Worm (Caenorhabditis elegans): ENCODE data around the gene C31C9.6.

C31C9.6 gene

DNA sequence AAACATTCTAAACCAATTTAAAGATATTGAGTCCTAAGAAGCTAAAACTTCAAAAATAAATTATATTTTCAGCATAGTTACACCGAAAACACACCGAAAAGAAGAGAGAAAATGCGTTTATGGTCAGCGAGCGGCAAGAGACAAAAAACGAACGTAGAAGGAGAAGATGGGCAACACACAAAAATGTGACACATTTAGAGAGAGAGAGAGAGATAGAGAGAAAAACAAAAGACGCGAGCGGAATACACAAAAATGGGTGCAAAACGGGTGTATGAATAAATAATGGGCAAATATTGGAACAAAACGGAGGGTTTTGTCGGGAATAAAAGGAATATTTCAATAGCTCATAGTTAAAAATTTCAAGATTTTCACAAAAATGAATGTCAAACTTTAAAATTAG is 21.7 kb downstream of the C31C9.6 start:
- TF ChIP-seq F13H6.1 (tag; optimal IDR thresholded peaks at IDR 0.05) (peak; percentile 39), nhr-6 (tag; optimal IDR thresholded peaks at IDR 0.05) (no peak), unc-39 (tag; optimal IDR thresholded peaks at IDR 0.05) (no peak), nhr-10 (tag; optimal IDR thresholded peaks at IDR 0.05) (no peak), ama-1 (optimal IDR thresholded peaks at IDR 0.05) (no peak), elt-1 (tag; optimal IDR thresholded peaks at IDR 0.05) (no peak), nhr-12 (tag; optimal IDR thresholded peaks at IDR 0.05) (no peak), fos-1 (tag; optimal IDR thresholded peaks at IDR 0.05) (peak; percentile 45), crh-2 (tag; optimal IDR thresholded peaks at IDR 0.05) (peak; percentile 49), gmeb-1 (tag; optimal IDR thresholded peaks at IDR 0.05) (no peak), lsy-2 (tag; optimal IDR thresholded peaks at IDR 0.05) (peak in 1 of 2 experiments; percentile 38), mbf-1 (tag; optimal IDR thresholded peaks at IDR 0.05) (no peak), ceh-16 (tag; optimal IDR thresholded peaks at IDR 0.05) (no peak), nhr-23 (tag; optimal IDR thresholded peaks at IDR 0.05) (no peak), C34F6.9 (tag; optimal IDR thresholded peaks at IDR 0.05) (peak; percentile 39), blmp-1 (tag; optimal IDR thresholded peaks at IDR 0.05; ENCODE audit: insufficient read depth) (peak; percentile 1), Y55F3AM.14 (GFP tag; optimal IDR thresholded peaks at IDR 0.05) (no peak), sma-9 (GFP tag; optimal IDR thresholded peaks at IDR 0.05) (peak; percentile 85), sma-9 (tag; optimal IDR thresholded peaks at IDR 0.05) (no peak), nhr-21 (tag; optimal IDR thresholded peaks at IDR 0.05) (peak; percentile 7), ZK546.5 (tag; optimal IDR thresholded peaks at IDR 0.05) (no peak), ztf-4 (tag; optimal IDR thresholded peaks at IDR 0.05) (no peak), mab-5 (tag; optimal IDR thresholded peaks at IDR 0.05) (no peak), lin-13 (GFP tag; optimal IDR thresholded peaks at IDR 0.05) (no peak), nhr-25 (tag; optimal IDR thresholded peaks at IDR 0.05) (peak; percentile 49), unc-55 (GFP tag; optimal IDR thresholded peaks at IDR 0.05) (peak; percentile 50), unc-62 (GFP tag; optimal IDR thresholded peaks at IDR 0.05) (no peak)

DNA sequence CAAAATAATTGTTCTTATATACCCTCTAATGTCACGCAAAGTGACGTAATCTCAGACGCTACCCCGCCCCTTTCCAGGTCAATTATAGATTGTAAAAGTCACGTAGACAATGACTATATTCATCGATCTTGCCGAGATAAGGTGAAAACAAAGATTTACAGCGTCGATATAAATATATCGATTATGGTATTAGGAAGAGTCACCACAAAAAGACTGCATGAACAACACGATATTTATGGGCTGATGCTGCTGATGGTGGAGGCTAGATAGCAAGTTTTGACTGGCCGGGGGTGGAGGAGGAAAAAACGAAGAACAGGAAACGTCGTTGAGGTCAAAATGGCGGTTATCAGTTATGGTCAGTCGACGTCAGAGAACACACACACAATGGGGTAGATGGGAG is 23.3 kb downstream of the C31C9.6 start:
- peak; percentile 77 for TF ChIP-seq sma-9 (GFP tag; optimal IDR thresholded peaks at IDR 0.05)
- TF ChIP-seq sma-9 (tag; optimal IDR thresholded peaks at IDR 0.05) = no peak
- TF ChIP-seq aly-2 (tag; optimal IDR thresholded peaks at IDR 0.05) = no peak
- TF ChIP-seq egl-27 (tag; optimal IDR thresholded peaks at IDR 0.05) = no peak
- peak; percentile 71 for TF ChIP-seq ceh-16 (tag; optimal IDR thresholded peaks at IDR 0.05)
- TF ChIP-seq sma-3 (GFP tag; optimal IDR thresholded peaks at IDR 0.05) = peak; percentile 45
- peak; percentile 67 for TF ChIP-seq fos-1 (tag; optimal IDR thresholded peaks at IDR 0.05)
- no peak for TF ChIP-seq R02D3.7 (tag; optimal IDR thresholded peaks at IDR 0.05)
- TF ChIP-seq nhr-129 (tag; optimal IDR thresholded peaks at IDR 0.05) = peak; percentile 9
- TF ChIP-seq nhr-237 (tag; optimal IDR thresholded peaks at IDR 0.05) = no peak
- TF ChIP-seq gmeb-1 (tag; optimal IDR thresholded peaks at IDR 0.05) = no peak
- peak; percentile 63 for TF ChIP-seq crh-2 (tag; optimal IDR thresholded peaks at IDR 0.05)
- no peak for TF ChIP-seq ZK546.5 (tag; optimal IDR thresholded peaks at IDR 0.05)
- TF ChIP-seq nhr-25 (tag; optimal IDR thresholded peaks at IDR 0.05) = peak; percentile 86
- TF ChIP-seq elt-1 (tag; optimal IDR thresholded peaks at IDR 0.05) = peak; percentile 53
- TF ChIP-seq F13H6.1 (tag; optimal IDR thresholded peaks at IDR 0.05) = peak; percentile 51
- no peak for TF ChIP-seq ama-1 (optimal IDR thresholded peaks at IDR 0.05)
- no peak for TF ChIP-seq lin-13 (GFP tag; optimal IDR thresholded peaks at IDR 0.05)
- TF ChIP-seq lsy-2 (tag; optimal IDR thresholded peaks at IDR 0.05) = peak in 1 of 2 experiments; percentile 39
- TF ChIP-seq ztf-11 (tag; optimal IDR thresholded peaks at IDR 0.05) = no peak
- TF ChIP-seq dmd-4 (tag; optimal IDR thresholded peaks at IDR 0.05) = no peak
- TF ChIP-seq ztf-1 (GFP tag; conservative IDR thresholded peaks at IDR 0.05) = no peak
- TF ChIP-seq unc-55 (GFP tag; optimal IDR thresholded peaks at IDR 0.05) = no peak
- peak; percentile 74 for TF ChIP-seq nhr-21 (tag; optimal IDR thresholded peaks at IDR 0.05)
- no peak for TF ChIP-seq nhr-23 (tag; optimal IDR thresholded peaks at IDR 0.05)
- no peak for TF ChIP-seq mbf-1 (tag; optimal IDR thresholded peaks at IDR 0.05)
- TF ChIP-seq ztf-4 (tag; optimal IDR thresholded peaks at IDR 0.05) = no peak
- peak; percentile 53 for TF ChIP-seq blmp-1 (tag; optimal IDR thresholded peaks at IDR 0.05; ENCODE audit: insufficient read depth)
- no peak for TF ChIP-seq elt-3 (tag; optimal IDR thresholded peaks at IDR 0.05)

DNA sequence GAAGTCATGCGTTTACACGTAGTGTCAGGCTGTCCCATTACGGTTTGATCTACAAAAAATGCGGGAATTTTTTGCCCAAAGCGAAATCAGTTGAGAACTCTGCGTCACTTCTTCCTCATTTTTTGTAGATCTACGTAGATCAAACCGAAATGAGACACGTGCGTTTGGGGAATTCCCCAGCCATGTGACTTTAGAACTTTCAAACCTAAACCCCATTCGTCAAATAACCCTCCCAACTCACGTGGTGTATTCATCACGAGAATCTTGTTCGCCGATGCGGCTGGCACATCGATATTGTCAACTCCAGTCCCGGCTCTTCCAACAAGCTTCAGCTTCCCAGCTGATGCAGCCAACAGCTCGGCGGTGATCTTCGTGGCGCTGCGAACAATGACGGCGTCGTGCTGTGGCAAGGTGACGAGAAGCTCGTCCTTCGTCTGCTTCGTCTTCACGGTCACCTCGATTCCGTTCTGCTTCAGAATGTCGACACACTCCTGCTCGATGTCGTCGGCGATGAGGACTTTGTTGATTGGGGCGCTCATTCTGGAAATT is 23.9 kb downstream of the C31C9.6 start, which contains the start of gene phdh-1:
Gene phdh-1, minus strand, starts transcription at position 540 of the 549 bp plus-strand sequence.
- TF ChIP-seq elt-3 (tag; optimal IDR thresholded peaks at IDR 0.05) (no peak), sma-9 (GFP tag; optimal IDR thresholded peaks at IDR 0.05) (peak; percentile 51), sma-9 (tag; optimal IDR thresholded peaks at IDR 0.05) (no peak)

Measured in whole organism, L2 larva.